Fruit fly (Drosophila melanogaster): ENCODE measurements around the gene Ms.

DNA sequence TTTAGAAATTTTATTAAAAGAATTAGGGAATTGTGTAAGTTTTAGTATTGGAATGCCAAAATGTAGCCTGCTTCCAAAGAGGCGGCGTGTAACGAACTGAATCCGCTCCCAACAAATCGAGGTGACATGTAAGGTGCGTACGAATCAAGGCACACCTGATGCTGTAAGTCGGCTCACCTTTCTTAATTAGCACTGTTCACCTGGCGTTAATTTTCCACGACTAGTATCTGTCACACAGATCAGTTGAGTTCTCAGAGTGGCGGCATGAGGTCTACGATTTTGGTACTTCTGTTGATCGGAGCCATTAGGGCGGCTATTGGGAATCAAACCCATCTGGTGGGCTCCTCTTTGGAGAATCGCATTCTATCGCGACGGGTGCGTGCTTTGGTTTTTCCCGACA lies 20.2 kb downstream of the Ms start, which contains the start of the genes CG5762 and CG33339:
- TF ChIP-seq CTCF (optimal IDR thresholded peaks at IDR 0.05), result no peak
- TF ChIP-seq CG8478 (optimal IDR thresholded peaks at IDR 0.05), result no peak
